Fruit fly (Drosophila melanogaster): ENCODE results near the gene CG8349.

dm6 chr2L:8203748-8204147 lies 12.0 kb upstream of the CG8349 start:
- no peak for TF ChIP-seq CG17806 (tag; optimal IDR thresholded peaks at IDR 0.05)
- TF ChIP-seq Snoo (tag; optimal IDR thresholded peaks at IDR 0.05): no peak
- TF ChIP-seq CG13204 (GFP tag; optimal IDR thresholded peaks at IDR 0.05): no peak
- no peak for TF ChIP-seq CG4496 (GFP tag; IDR thresholded peaks at IDR 0.05)
- TF ChIP-seq EcR (GFP tag; optimal IDR thresholded peaks at IDR 0.05): no peak

Measured in whole organism, pupa.